Fruit fly (Drosophila melanogaster): ENCODE results near the gene CG15601.

- TF ChIP-seq CG9727 (GFP tag; optimal IDR thresholded peaks at IDR 0.05) (peak; percentile 19), CG1792 (GFP tag; optimal IDR thresholded peaks at IDR 0.05) (no peak), CG9817 (tag; optimal IDR thresholded peaks at IDR 0.05) (no peak), E2f2 (GFP tag; IDR thresholded peaks at IDR 0.05) (no peak; the same call in 1 of the 2 replicates), abd-A (tag; optimal IDR thresholded peaks at IDR 0.05) (no peak), CG6813 (GFP tag; optimal IDR thresholded peaks at IDR 0.05) (peak; percentile 1), Dbx (GFP tag; IDR thresholded peaks at IDR 0.05) (no peak), wdn (GFP tag; IDR thresholded peaks at IDR 0.05) (no peak), esg (GFP tag; conservative IDR thresholded peaks at IDR 0.05) (no peak), gsb (GFP tag; IDR thresholded peaks at IDR 0.05) (no peak), CG18619 (GFP tag; optimal IDR thresholded peaks at IDR 0.05) (no peak), CG12744 (GFP tag; optimal IDR thresholded peaks at IDR 0.05) (no peak), jigr1 (GFP tag; IDR thresholded peaks at IDR 0.05) (no peak)
Measured at dm6 chrX:15709624-15709983, 843 bp upstream of the CG15601 start.

Data from whole organism, embryonic.